Fruit fly (Drosophila melanogaster): ENCODE data around the gene Usp2.

Usp2 gene

dm6 chrX:22449191-22449787 lies 6.3 kb upstream of the Usp2 start, which contains the start of the genes CG14615 and tilB (continued):
- TF ChIP-seq Hsf (GFP tag; optimal IDR thresholded peaks at IDR 0.05) (peak; percentile 24), CG10654 (GFP tag; optimal IDR thresholded peaks at IDR 0.05) (no peak), Bgb (GFP tag; IDR thresholded peaks at IDR 0.05; ENCODE audit: partially characterized antibody) (no peak), TFAM (GFP tag; optimal IDR thresholded peaks at IDR 0.05) (no peak), ato (GFP tag; IDR thresholded peaks at IDR 0.05; ENCODE audit: partially characterized antibody) (no peak), row (GFP tag; IDR thresholded peaks at IDR 0.05) (peak; percentile 80), Fer3 (tag; optimal IDR thresholded peaks at IDR 0.05) (peak; percentile 55), grau (tag; optimal IDR thresholded peaks at IDR 0.05) (peak; percentile 47), abd-A (tag; optimal IDR thresholded peaks at IDR 0.05) (no peak), exex (tag; optimal IDR thresholded peaks at IDR 0.05) (peak; percentile 99), Fer1 (GFP tag; optimal IDR thresholded peaks at IDR 0.05) (peak; percentile 8), CG8290 (GFP tag; optimal IDR thresholded peaks at IDR 0.05) (no peak), CG8290 (tag; optimal IDR thresholded peaks at IDR 0.05) (no peak), Atf6 (GFP tag; IDR thresholded peaks at IDR 0.05) (no peak), Antp (GFP tag; optimal IDR thresholded peaks at IDR 0.05) (no peak), CG14014 (GFP tag; IDR thresholded peaks at IDR 0.05) (peak; percentile 30; the same call in 1 of the 2 replicates), mam (GFP tag; optimal IDR thresholded peaks at IDR 0.05) (peak; percentile 43), amos (GFP tag; IDR thresholded peaks at IDR 0.05; ENCODE audit: partially characterized antibody) (0 out of 2 replicates have a peak, but pooled peaks have one; percentile 17), MBD-R2 (GFP tag; IDR thresholded peaks at IDR 0.05) (peak; percentile 29; the same call in 1 of the 2 replicates), mirr (GFP tag; optimal IDR thresholded peaks at IDR 0.05) (peak; percentile 89), Rfx (GFP tag; IDR thresholded peaks at IDR 0.05) (peak; percentile 62), gro (GFP tag; optimal IDR thresholded peaks at IDR 0.05) (peak; percentile 10), CG18262 (tag; optimal IDR thresholded peaks at IDR 0.05) (no peak), sob (GFP tag; IDR thresholded peaks at IDR 0.05) (peak; percentile 46; the same call in 1 of the 2 replicates), Ssrp (tag; optimal IDR thresholded peaks at IDR 0.05) (no peak), CG7372 (GFP tag; IDR thresholded peaks at IDR 0.05) (no peak), CG9932 (GFP tag; IDR thresholded peaks at IDR 0.05) (peak; percentile 63), CG14965 (GFP tag; optimal IDR thresholded peaks at IDR 0.05; ENCODE audit: borderline replicate concordance) (no peak), NC2α (GFP tag; optimal IDR thresholded peaks at IDR 0.05) (no peak), ranshi (GFP tag; IDR thresholded peaks at IDR 0.05) (peak; percentile 9; the same call in 1 of the 2 replicates), Vsx1 (GFP tag; optimal IDR thresholded peaks at IDR 0.05) (no peak), CG13624 (GFP tag; optimal IDR thresholded peaks at IDR 0.05) (peak; percentile 32), CG13296 (GFP tag; optimal IDR thresholded peaks at IDR 0.05) (peak; percentile 41), bab2 (GFP tag; optimal IDR thresholded peaks at IDR 0.05) (peak; percentile 16), nerfin-2 (GFP tag; IDR thresholded peaks at IDR 0.05; ENCODE audit: partially characterized antibody) (no peak), CG3847 (GFP tag; IDR thresholded peaks at IDR 0.05) (peak; percentile 31; the same call in 1 of the 2 replicates), chm (GFP tag; IDR thresholded peaks at IDR 0.05) (no peak), CG6175 (GFP tag; IDR thresholded peaks at IDR 0.05) (no peak), CG32532 (GFP tag; IDR thresholded peaks at IDR 0.05) (peak; percentile 58), NK7.1 (GFP tag; optimal IDR thresholded peaks at IDR 0.05) (no peak), HLH4C (GFP tag; IDR thresholded peaks at IDR 0.05; ENCODE audit: partially characterized antibody) (no peak), Nf-YC (tag; optimal IDR thresholded peaks at IDR 0.05) (peak; percentile 20), sisA (GFP tag; IDR thresholded peaks at IDR 0.05) (no peak), CG12769 (tag; optimal IDR thresholded peaks at IDR 0.05) (no peak), ems (GFP tag; optimal IDR thresholded peaks at IDR 0.05) (peak; percentile 25), CG15514 (GFP tag; optimal IDR thresholded peaks at IDR 0.05) (peak; percentile 35), CG1233 (GFP tag; optimal IDR thresholded peaks at IDR 0.05) (peak; percentile 23), Nf-YB (GFP tag; optimal IDR thresholded peaks at IDR 0.05) (no peak), twi (tag; optimal IDR thresholded peaks at IDR 0.05) (no peak), az2 (GFP tag; optimal IDR thresholded peaks at IDR 0.05) (peak; percentile 3), sqz (GFP tag; optimal IDR thresholded peaks at IDR 0.05) (no peak)
